Worm (Caenorhabditis elegans) whole organism, midembryonic: ENCODE data around the gene mrps-18C.
"Not testable (repeated sequence)": the region's sequence is repeated elsewhere in the genome, so short reads cannot be mapped to it uniquely, and the experiment has no call there.

ENCODE experiments used
- T22C8.4 ChIP-seq: fragments of 200-800 bp; sonication (Bioruptor generic); IDR thresholded peaks from 2 replicates; pipeline ENCODE4 v1.3.6; 2022; ENCODE audit warnings: missing genetic modification characterization, missing compliant biosample characterization
- cog-1 ChIP-seq: sonication (generic microtip); optimal IDR thresholded peaks from 2 replicates; lab custom pipeline; 2016; ENCODE audit warnings: missing genetic modification characterization, missing compliant biosample characterization
- flt-1 ChIP-seq: fragments of 200-800 bp; sonication (Bioruptor generic); IDR thresholded peaks from 2 replicates; pipeline ENCODE4 v1.3.6; 2022; ENCODE audit warnings: missing genetic modification characterization, missing compliant biosample characterization
- klf-2 ChIP-seq: fragments of 200-800 bp; sonication (Bioruptor generic); conservative IDR thresholded peaks from 2 replicates; pipeline ENCODE4 v1.3.6; 2022; ENCODE audit warnings: missing genetic modification reagents, missing genetic modification characterization, missing compliant biosample characterization
- ref-1 ChIP-seq: fragments of 200-800 bp; sonication (Bioruptor generic); conservative IDR thresholded peaks from 2 replicates; pipeline ENCODE4 v1.3.6; 2022; ENCODE audit warnings: missing genetic modification reagents, missing genetic modification characterization, missing compliant biosample characterization
- tab-1 ChIP-seq: fragments of 200-800 bp; sonication (Bioruptor generic); IDR thresholded peaks from 2 replicates; pipeline ENCODE4 v1.3.6; 2022; ENCODE audit warnings: missing genetic modification characterization, missing compliant biosample characterization
- ztf-29 ChIP-seq: fragments of 200-800 bp; sonication (Bioruptor generic); IDR thresholded peaks from 2 replicates; pipeline ENCODE4 v1.3.6; 2022; ENCODE audit warnings: missing genetic modification reagents, missing genetic modification characterization, missing compliant biosample characterization

- TF ChIP-seq klf-2 (GFP tag; lab: Robert Waterston, UW); T22C8.4 (GFP tag; lab: Robert Waterston, UW); cog-1 (tag; lab: Kevin White, UChicago); ztf-29 (GFP tag; lab: Robert Waterston, UW); tab-1 (GFP tag; lab: Robert Waterston, UW); ref-1 (GFP tag; lab: Robert Waterston, UW); flt-1 (GFP tag; lab: Robert Waterston, UW): not testable (repeated sequence)
These were observed 13.4 kb upstream of the mrps-18C start, which contains the start of gene mmab-1 for ce11 chrIII:4922020-4922419.
